Worm (Caenorhabditis elegans): ENCODE measurements around the gene swm-1.

swm-1 gene

ce11 chrV:9090824-9091798 is 36.4 kb upstream of the swm-1 start:
- peak; percentile 35 for TF ChIP-seq ceh-30 (tag; optimal IDR thresholded peaks at IDR 0.05)

DNA sequence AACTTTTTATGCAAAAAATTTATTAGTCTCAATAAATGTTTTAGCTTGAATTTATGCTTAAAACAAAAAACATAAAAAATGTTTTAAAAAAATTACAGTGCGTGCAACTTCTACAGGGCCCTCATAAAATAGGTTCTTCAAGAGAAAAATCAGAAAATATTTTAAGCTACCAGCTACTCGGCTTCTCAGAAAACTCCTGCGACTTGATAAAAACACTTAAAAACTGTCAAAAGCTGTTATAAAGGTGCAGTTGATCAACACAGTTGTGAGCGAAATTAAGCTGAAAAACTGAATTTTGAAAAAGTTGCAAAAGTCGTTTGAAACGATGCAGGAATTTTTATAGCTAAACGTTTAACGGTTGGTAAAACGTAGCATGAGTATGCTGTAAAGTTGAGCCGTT is 34.1 kb upstream of the swm-1 start:
- TF ChIP-seq tbx-2 (tag; optimal IDR thresholded peaks at IDR 0.05) (no peak), mec-3 (tag; optimal IDR thresholded peaks at IDR 0.05; ENCODE audit: borderline replicate concordance) (no peak), hlh-15 (tag; optimal IDR thresholded peaks at IDR 0.05) (no peak), ceh-30 (tag; optimal IDR thresholded peaks at IDR 0.05) (peak; percentile 97), unc-86 (tag; optimal IDR thresholded peaks at IDR 0.05) (no peak), gmeb-2 (tag; optimal IDR thresholded peaks at IDR 0.05) (peak; percentile 13), npax-4 (tag; optimal IDR thresholded peaks at IDR 0.05) (no peak), T23F11.4 (GFP tag; optimal IDR thresholded peaks at IDR 0.05) (peak; percentile 59), odd-2 (tag; optimal IDR thresholded peaks at IDR 0.05) (no peak), rnt-1 (tag; optimal IDR thresholded peaks at IDR 0.05) (peak; percentile 14), ref-2 (tag; optimal IDR thresholded peaks at IDR 0.05) (no peak), nhr-232 (tag; optimal IDR thresholded peaks at IDR 0.05) (no peak), ama-1 (optimal IDR thresholded peaks at IDR 0.05) (peak; percentile 69), dve-1 (tag; optimal IDR thresholded peaks at IDR 0.05) (no peak), ceh-14 (tag; optimal IDR thresholded peaks at IDR 0.05) (no peak), zip-5 (tag; optimal IDR thresholded peaks at IDR 0.05) (no peak), pha-2 (tag; optimal IDR thresholded peaks at IDR 0.05) (no peak), dmd-4 (tag; optimal IDR thresholded peaks at IDR 0.05; ENCODE audit: borderline replicate concordance) (no peak), ceh-18 (tag; optimal IDR thresholded peaks at IDR 0.05) (no peak), madf-2 (tag; optimal IDR thresholded peaks at IDR 0.05) (no peak), ttx-3 (tag; optimal IDR thresholded peaks at IDR 0.05) (no peak), ceh-24 (tag; optimal IDR thresholded peaks at IDR 0.05) (peak; percentile 1), ceh-22 (tag; optimal IDR thresholded peaks at IDR 0.05) (no peak), unc-55 (GFP tag; optimal IDR thresholded peaks at IDR 0.05) (no peak), ceh-9 (tag; optimal IDR thresholded peaks at IDR 0.05) (no peak), C08G9.2 (tag; optimal IDR thresholded peaks at IDR 0.05) (no peak), elt-4 (tag; optimal IDR thresholded peaks at IDR 0.05) (no peak)

DNA sequence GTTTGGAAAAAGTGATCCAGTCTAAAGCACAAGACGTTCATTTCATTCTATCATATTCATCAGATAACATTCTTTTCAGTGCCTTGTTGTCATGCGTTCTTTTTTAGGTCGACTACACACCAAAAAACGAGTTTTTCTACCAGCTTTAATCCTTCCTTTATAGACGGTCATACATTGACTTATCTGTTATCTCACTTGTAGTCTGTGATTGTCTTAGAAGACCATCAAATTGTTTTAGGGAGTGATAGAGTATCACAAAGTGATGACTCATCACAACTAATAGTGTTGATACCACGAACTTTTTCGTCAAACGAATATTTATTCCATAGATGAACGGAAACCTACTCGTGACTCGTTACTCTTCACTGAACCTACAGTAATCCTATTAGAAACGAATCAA is 31.2 kb upstream of the swm-1 start:
- TF ChIP-seq mec-3 (tag; optimal IDR thresholded peaks at IDR 0.05; ENCODE audit: borderline replicate concordance) = no peak
- no peak for TF ChIP-seq madf-2 (tag; optimal IDR thresholded peaks at IDR 0.05)
- TF ChIP-seq tbx-7 (tag; optimal IDR thresholded peaks at IDR 0.05) = no peak
- no peak for TF ChIP-seq eyg-1 (tag; optimal IDR thresholded peaks at IDR 0.05)
- TF ChIP-seq ceh-6 (GFP tag; optimal IDR thresholded peaks at IDR 0.05) = no peak
- TF ChIP-seq odd-2 (tag; optimal IDR thresholded peaks at IDR 0.05) = no peak
- no peak for TF ChIP-seq pat-9 (tag; optimal IDR thresholded peaks at IDR 0.05)
- no peak for TF ChIP-seq ceh-9 (tag; optimal IDR thresholded peaks at IDR 0.05)
- no peak for TF ChIP-seq pros-1 (tag; optimal IDR thresholded peaks at IDR 0.05)
- no peak for TF ChIP-seq ama-1 (optimal IDR thresholded peaks at IDR 0.05)
- no peak for TF ChIP-seq ref-2 (tag; optimal IDR thresholded peaks at IDR 0.05)
- TF ChIP-seq tbx-2 (tag; optimal IDR thresholded peaks at IDR 0.05) = no peak
- TF ChIP-seq ceh-31 (tag; optimal IDR thresholded peaks at IDR 0.05) = no peak
- no peak for TF ChIP-seq nhr-232 (tag; optimal IDR thresholded peaks at IDR 0.05)
- TF ChIP-seq lin-11 (tag; optimal IDR thresholded peaks at IDR 0.05) = no peak
- TF ChIP-seq C08G9.2 (tag; optimal IDR thresholded peaks at IDR 0.05) = no peak

- no peak for TF ChIP-seq ama-1 (optimal IDR thresholded peaks at IDR 0.05)
- no peak for TF ChIP-seq ceh-48 (tag; optimal IDR thresholded peaks at IDR 0.05)
- no peak for TF ChIP-seq F13H6.1 (tag; optimal IDR thresholded peaks at IDR 0.05)
- no peak for TF ChIP-seq nhr-232 (tag; optimal IDR thresholded peaks at IDR 0.05)
- TF ChIP-seq hlh-13 (GFP tag; optimal IDR thresholded peaks at IDR 0.05) = no peak
- no peak for TF ChIP-seq lim-6 (tag; optimal IDR thresholded peaks at IDR 0.05)
- no peak for TF ChIP-seq ceh-9 (tag; optimal IDR thresholded peaks at IDR 0.05)
- TF ChIP-seq nfya-1 (tag; optimal IDR thresholded peaks at IDR 0.05) = no peak
- TF ChIP-seq unc-55 (GFP tag; optimal IDR thresholded peaks at IDR 0.05) = no peak
- TF ChIP-seq ceh-19 (GFP tag; optimal IDR thresholded peaks at IDR 0.05) = no peak
- TF ChIP-seq unc-86 (tag; optimal IDR thresholded peaks at IDR 0.05) = no peak
- no peak for TF ChIP-seq pros-1 (tag; optimal IDR thresholded peaks at IDR 0.05)
- no peak for TF ChIP-seq ceh-45 (GFP tag; IDR thresholded peaks at IDR 0.05)
- no peak for TF ChIP-seq dmd-4 (tag; optimal IDR thresholded peaks at IDR 0.05; ENCODE audit: borderline replicate concordance)
Observed at ce11 chrV:9084252-9084651, 29.6 kb upstream of the swm-1 start.
